Worm (Caenorhabditis elegans): Measurements from ENCODE around the gene col-13.

Gene col-13

DNA sequence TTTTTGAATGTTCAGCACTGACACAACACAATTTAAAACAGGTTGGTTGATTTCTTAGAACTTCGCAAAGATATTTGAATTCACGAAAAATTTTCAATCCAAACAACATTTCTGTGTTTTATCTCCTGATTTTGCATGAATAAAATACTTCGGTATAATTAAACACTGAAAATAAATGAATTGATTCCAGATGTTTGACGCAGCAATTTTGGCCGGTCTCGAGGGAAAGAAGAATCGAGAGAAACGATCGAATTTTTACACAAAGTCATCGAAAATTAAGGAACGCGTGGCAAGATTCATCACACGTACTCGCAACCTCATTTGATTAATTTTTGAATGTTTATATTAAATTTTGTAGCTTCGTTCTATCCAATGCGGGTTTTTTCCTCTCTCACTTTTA, 42.5 kb upstream of the col-13 start:
- TF ChIP-seq unc-62 (GFP tag; optimal IDR thresholded peaks at IDR 0.05) = no peak
- TF ChIP-seq ceh-82 (tag; optimal IDR thresholded peaks at IDR 0.05) = no peak
- no peak for TF ChIP-seq ama-1 (optimal IDR thresholded peaks at IDR 0.05)
- TF ChIP-seq fos-1 (tag; optimal IDR thresholded peaks at IDR 0.05) = no peak
- TF ChIP-seq nhr-10 (tag; optimal IDR thresholded peaks at IDR 0.05) = no peak
- no peak for TF ChIP-seq crh-2 (tag; optimal IDR thresholded peaks at IDR 0.05)
- TF ChIP-seq Y55F3AM.14 (GFP tag; optimal IDR thresholded peaks at IDR 0.05) = no peak
- no peak for TF ChIP-seq gmeb-1 (tag; optimal IDR thresholded peaks at IDR 0.05)
- TF ChIP-seq ztf-1 (GFP tag; conservative IDR thresholded peaks at IDR 0.05) = no peak
- TF ChIP-seq ZK546.5 (tag; optimal IDR thresholded peaks at IDR 0.05) = no peak
- TF ChIP-seq lin-39 (tag; optimal IDR thresholded peaks at IDR 0.05) = no peak
- TF ChIP-seq egl-27 (tag; optimal IDR thresholded peaks at IDR 0.05) = no peak

DNA sequence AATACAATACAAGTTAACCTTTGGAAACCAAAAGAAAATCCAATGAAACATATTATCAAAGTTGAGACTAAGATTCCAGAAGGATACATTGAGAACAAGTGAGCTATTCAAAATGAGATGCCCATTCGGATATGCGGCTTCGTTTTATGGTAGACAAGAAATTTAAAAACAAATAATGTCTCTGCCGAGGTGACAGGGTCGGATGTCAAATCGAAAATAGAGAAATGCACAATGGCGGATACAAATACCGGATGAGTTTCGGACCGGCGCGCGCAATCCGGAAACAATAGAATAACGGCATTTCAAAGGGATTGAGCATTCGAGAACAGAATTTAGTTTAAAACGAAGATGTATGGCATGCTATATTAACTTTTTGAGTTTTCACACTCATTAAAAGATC, 41.6 kb upstream of the col-13 start, which contains the start of gene F22E12.3:
Gene F22E12.3 (minus strand): TSS at position 101 of the 400 bp plus-strand sequence.
- TF ChIP-seq lin-13 (GFP tag; optimal IDR thresholded peaks at IDR 0.05) = no peak
- TF ChIP-seq ceh-82 (tag; optimal IDR thresholded peaks at IDR 0.05) = no peak
- TF ChIP-seq mab-5 (tag; optimal IDR thresholded peaks at IDR 0.05) = no peak
- TF ChIP-seq aly-2 (tag; optimal IDR thresholded peaks at IDR 0.05) = no peak
- no peak for TF ChIP-seq sem-4 (tag; optimal IDR thresholded peaks at IDR 0.05)
- no peak for TF ChIP-seq skn-1 (tag; optimal IDR thresholded peaks at IDR 0.05)

DNA sequence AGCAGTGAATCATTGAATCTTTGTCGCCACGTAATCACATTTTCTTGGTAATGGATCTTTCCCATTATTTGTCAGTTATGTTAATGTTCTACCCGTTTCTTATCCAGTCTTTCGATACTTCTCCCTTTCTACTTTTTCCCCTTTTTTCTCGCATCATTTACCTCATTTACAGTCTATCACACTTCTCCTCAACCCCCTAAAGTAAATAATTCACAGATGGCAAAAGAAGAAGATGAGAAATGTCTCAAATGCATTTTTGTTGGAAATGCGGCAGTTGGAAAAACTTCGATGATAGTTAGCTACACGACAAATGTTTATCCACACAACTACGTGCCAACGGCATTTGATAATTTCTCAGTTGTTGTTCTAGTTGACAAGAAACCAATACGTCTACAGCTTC, 40.4 kb upstream of the col-13 start, which contains the start of gene chw-1:
Gene chw-1 (plus strand): TSS at position 217 of the 400 bp plus-strand sequence.
- TF ChIP-seq mbf-1 (tag; optimal IDR thresholded peaks at IDR 0.05) (no peak), egl-27 (tag; optimal IDR thresholded peaks at IDR 0.05) (no peak), gmeb-1 (tag; optimal IDR thresholded peaks at IDR 0.05) (no peak), ztf-1 (GFP tag; conservative IDR thresholded peaks at IDR 0.05) (no peak), nhr-25 (tag; optimal IDR thresholded peaks at IDR 0.05) (peak; percentile 9), dmd-4 (tag; optimal IDR thresholded peaks at IDR 0.05) (no peak), nhr-23 (tag; optimal IDR thresholded peaks at IDR 0.05) (no peak)

DNA sequence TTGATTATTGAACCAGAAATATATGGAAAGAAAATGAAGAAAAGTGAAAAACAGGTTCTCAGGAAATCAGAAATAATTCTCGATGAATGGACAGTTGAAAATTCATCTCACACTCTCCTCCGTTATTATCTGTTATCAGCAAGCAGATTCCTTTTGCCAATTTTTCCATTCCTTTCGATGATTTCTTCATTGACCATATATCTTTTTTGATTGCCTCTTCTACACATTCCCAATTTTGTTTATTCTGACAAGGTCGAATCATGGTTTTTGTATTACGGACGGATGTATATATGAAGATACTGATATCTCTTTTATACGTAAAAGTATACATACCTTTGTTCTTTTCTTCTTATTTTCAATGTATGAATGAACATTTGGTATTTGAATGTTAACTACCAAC, 39.0 kb upstream of the col-13 start:
- peak; percentile 25 for TF ChIP-seq nhr-21 (tag; optimal IDR thresholded peaks at IDR 0.05)
- TF ChIP-seq nhr-10 (tag; optimal IDR thresholded peaks at IDR 0.05) = no peak
- peak; percentile 10 for TF ChIP-seq sma-3 (GFP tag; optimal IDR thresholded peaks at IDR 0.05)
- peak; percentile 2 for TF ChIP-seq fos-1 (tag; optimal IDR thresholded peaks at IDR 0.05)
- TF ChIP-seq nhr-11 (tag; optimal IDR thresholded peaks at IDR 0.05) = no peak
- peak; percentile 17 for TF ChIP-seq sma-9 (GFP tag; optimal IDR thresholded peaks at IDR 0.05)
- TF ChIP-seq sma-9 (tag; optimal IDR thresholded peaks at IDR 0.05) = no peak

DNA sequence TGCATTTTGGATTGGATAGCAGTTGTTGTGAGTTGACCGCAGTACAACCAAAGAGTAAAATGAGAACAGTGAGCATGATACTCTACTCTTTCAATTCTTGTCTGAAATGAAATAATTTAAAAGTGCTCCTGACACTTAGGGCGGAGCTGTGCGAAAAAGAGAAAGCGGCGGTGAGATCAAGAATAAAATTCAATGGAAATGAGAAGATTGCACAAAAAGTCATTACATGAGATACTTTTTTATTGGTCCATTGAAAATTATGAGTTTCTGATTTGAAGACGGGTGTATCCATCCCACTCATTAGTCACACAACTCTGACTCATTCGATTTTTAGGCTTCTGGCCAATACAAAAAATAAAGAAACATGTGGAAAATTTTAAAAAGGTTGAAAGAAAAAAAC, 35.5 kb upstream of the col-13 start, which contains the start of gene F22E12.1:
Gene F22E12.1 (minus strand): TSS at position 101 of the 400 bp plus-strand sequence.
- TF ChIP-seq lin-13 (GFP tag; optimal IDR thresholded peaks at IDR 0.05) = no peak
- TF ChIP-seq lin-11 (tag; optimal IDR thresholded peaks at IDR 0.05) = no peak
- no peak for TF ChIP-seq sma-3 (GFP tag; optimal IDR thresholded peaks at IDR 0.05)
- TF ChIP-seq C34F6.9 (tag; optimal IDR thresholded peaks at IDR 0.05) = no peak
- TF ChIP-seq nhr-11 (tag; optimal IDR thresholded peaks at IDR 0.05) = no peak
- TF ChIP-seq lsy-2 (tag; optimal IDR thresholded peaks at IDR 0.05) = no peak
- no peak for TF ChIP-seq dmd-4 (tag; optimal IDR thresholded peaks at IDR 0.05)
- TF ChIP-seq elt-3 (tag; optimal IDR thresholded peaks at IDR 0.05) = no peak
- TF ChIP-seq mbf-1 (tag; optimal IDR thresholded peaks at IDR 0.05) = no peak
- no peak for TF ChIP-seq mab-5 (tag; optimal IDR thresholded peaks at IDR 0.05)
- TF ChIP-seq skn-1 (tag; optimal IDR thresholded peaks at IDR 0.05) = no peak
- no peak for TF ChIP-seq snpc-4 (tag; optimal IDR thresholded peaks at IDR 0.05)
- TF ChIP-seq blmp-1 (tag; optimal IDR thresholded peaks at IDR 0.05; ENCODE audit: insufficient read depth) = no peak

DNA sequence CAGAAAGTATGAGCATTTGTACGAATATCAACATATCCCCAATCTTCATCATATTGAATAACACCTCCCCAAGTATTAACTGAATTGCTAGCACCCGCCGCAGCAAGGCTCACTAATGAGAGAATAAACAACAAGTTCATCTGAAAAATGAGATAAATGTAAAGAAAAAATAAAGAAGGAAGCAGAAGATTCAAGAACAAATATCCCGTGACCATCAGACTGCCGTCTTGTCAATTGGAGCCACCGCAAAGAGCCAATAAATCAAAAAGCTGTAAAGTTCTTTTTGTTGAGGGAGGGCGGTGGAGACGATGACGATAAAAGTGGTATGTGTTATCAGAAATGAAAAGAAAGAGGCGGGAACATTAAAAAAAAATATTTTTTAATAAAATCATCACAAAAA, 31.8 kb upstream of the col-13 start, which contains the start of gene Y32F6A.5:
Gene Y32F6A.5 (minus strand): TSS at position 140 of the 400 bp plus-strand sequence.
- peak; percentile 11 for TF ChIP-seq sma-9 (GFP tag; optimal IDR thresholded peaks at IDR 0.05)
- no peak for TF ChIP-seq sma-9 (tag; optimal IDR thresholded peaks at IDR 0.05)
- peak; percentile 26 for TF ChIP-seq C34F6.9 (tag; optimal IDR thresholded peaks at IDR 0.05)
- no peak for TF ChIP-seq sma-3 (GFP tag; optimal IDR thresholded peaks at IDR 0.05)
